Worm (Caenorhabditis elegans) whole organism, early embryonic: ENCODE data around the gene sup-18.

Experiments
- B0310.2 ChIP-seq: sonication (generic microtip); optimal IDR thresholded peaks from 2 replicates; lab custom pipeline; 2016; ENCODE audit warnings: mild to moderate bottlenecking, missing genetic modification characterization, missing compliant biosample characterization
- F13C5.2 ChIP-seq: sonication (generic microtip); optimal IDR thresholded peaks from 2 replicates; lab custom pipeline; 2017; ENCODE audit warnings: mild to moderate bottlenecking, missing genetic modification characterization, inconsistent platforms, missing compliant biosample characterization
- aly-1 ChIP-seq: sonication (generic microtip); optimal IDR thresholded peaks from 2 replicates; lab custom pipeline; 2016; ENCODE audit warnings: missing genetic modification characterization, missing compliant biosample characterization
- ama-1 ChIP-seq: fragments of 150-350 bp; optimal IDR thresholded peaks from 2 replicates; lab custom pipeline; 2014
- ceh-13 ChIP-seq: fragments of 200-800 bp; sonication (Bioruptor generic); optimal IDR thresholded peaks from 2 replicates; lab custom pipeline; 2018; ENCODE audit warnings: mild to moderate bottlenecking, missing genetic modification characterization, missing compliant biosample characterization
- ceh-36 ChIP-seq: sonication (generic microtip); optimal IDR thresholded peaks from 2 replicates; lab custom pipeline; 2016; ENCODE audit warnings: missing genetic modification characterization, inconsistent platforms, missing compliant biosample characterization
- ets-7 ChIP-seq: sonication (generic microtip); optimal IDR thresholded peaks from 2 replicates; lab custom pipeline; 2016; ENCODE audit warnings: missing genotype, missing genetic modification characterization, missing compliant biosample characterization
- flt-1 ChIP-seq: fragments of 200-800 bp; sonication (Bioruptor generic); IDR thresholded peaks from 2 replicates; pipeline ENCODE4 v1.3.6; 2022; ENCODE audit warnings: missing genetic modification characterization, missing compliant biosample characterization
- hmbx-1 ChIP-seq: sonication (generic microtip); optimal IDR thresholded peaks from 2 replicates; lab custom pipeline; 2016; ENCODE audit warnings: mild to moderate bottlenecking, missing genetic modification characterization, missing compliant biosample characterization
- hmg-4 ChIP-seq: fragments of 200-800 bp; sonication (Bioruptor generic); optimal IDR thresholded peaks from 2 replicates; lab custom pipeline; 2018; ENCODE audit warnings: mild to moderate bottlenecking, missing genetic modification characterization, missing compliant biosample characterization
- hnd-1 ChIP-seq: sonication (generic microtip); optimal IDR thresholded peaks from 2 replicates; lab custom pipeline; 2016; ENCODE audit warnings: missing genetic modification characterization, missing compliant biosample characterization
- pes-1 ChIP-seq: fragments of 200-800 bp; sonication (Bioruptor generic); IDR thresholded peaks from 2 replicates; pipeline ENCODE4 v1.3.6; 2022; ENCODE audit warnings: missing genetic modification reagents, missing genetic modification characterization, missing compliant biosample characterization
- scrt-1 ChIP-seq: fragments of 200-800 bp; sonication (Bioruptor generic); IDR thresholded peaks from 2 replicates; pipeline ENCODE4 v1.3.6; 2022; ENCODE audit warnings: missing genetic modification characterization, missing compliant biosample characterization
- sea-1 ChIP-seq: fragments of 200-800 bp; sonication (Bioruptor generic); conservative IDR thresholded peaks from 2 replicates; pipeline ENCODE4 v1.3.6; 2022; ENCODE audit warnings: missing genetic modification characterization, missing compliant biosample characterization
- tbx-11 ChIP-seq: fragments of 200-800 bp; sonication (Bioruptor generic); IDR thresholded peaks from 2 replicates; pipeline ENCODE4 v1.3.6; 2022; ENCODE audit warnings: missing genetic modification characterization, missing compliant biosample characterization
- tbx-37 ChIP-seq: fragments of 200-800 bp; sonication (Bioruptor generic); conservative IDR thresholded peaks from 2 replicates; pipeline ENCODE4 v1.3.6; 2022; ENCODE audit warnings: missing genetic modification reagents, missing genetic modification characterization, missing compliant biosample characterization
- tra-4 ChIP-seq: sonication (generic microtip); optimal IDR thresholded peaks from 2 replicates; lab custom pipeline; 2017; ENCODE audit warnings: missing genetic modification characterization, missing compliant biosample characterization

Gene sup-18

ce11 chrIII:7878852-7879329 is at the start of gene sup-18:
Gene sup-18, minus strand, starts transcription at chrIII:7878902.
- no peak for TF ChIP-seq hmg-4
- TF ChIP-seq tbx-37 (GFP tag; lab: Robert Waterston, UW), result no peak
- no peak for TF ChIP-seq tbx-11
- TF ChIP-seq ceh-13 (GFP tag; lab: Kevin White, UChicago), result no peak
- no peak for TF ChIP-seq pes-1

- no peak for TF ChIP-seq flt-1 (GFP tag; lab: Robert Waterston, UW)
- no peak for TF ChIP-seq tbx-37 (GFP tag; lab: Robert Waterston, UW)
- TF ChIP-seq B0310.2 (tag; lab: Kevin White, UChicago), result no peak
- TF ChIP-seq ets-7 (tag; lab: Kevin White, UChicago), result no peak
- no peak for TF ChIP-seq hmbx-1
- TF ChIP-seq ama-1 (lab: Kevin White, UChicago), result no peak
- TF ChIP-seq F13C5.2 (tag; lab: Kevin White, UChicago), result no peak
Measured at ce11 chrIII:7925968-7926367, 47.3 kb upstream of the sup-18 start.

- TF ChIP-seq ceh-13 (GFP tag; lab: Kevin White, UChicago), result no peak
- TF ChIP-seq F13C5.2 (tag; lab: Kevin White, UChicago), result no peak
- TF ChIP-seq tbx-37 (GFP tag; lab: Robert Waterston, UW), result no peak
- no peak for TF ChIP-seq hmbx-1
- no peak for TF ChIP-seq sea-1
- TF ChIP-seq ama-1 (lab: Kevin White, UChicago), result no peak
- TF ChIP-seq scrt-1 (GFP tag; lab: Robert Waterston, UW), result no peak
- TF ChIP-seq tra-4 (tag; lab: Kevin White, UChicago), result no peak
- TF ChIP-seq hmg-4, result no peak
- TF ChIP-seq aly-1 (tag; lab: Kevin White, UChicago), result no peak
- TF ChIP-seq tbx-11, result no peak
- TF ChIP-seq hnd-1 (tag; lab: Kevin White, UChicago), result no peak
Measured at ce11 chrIII:7924821-7925220, 46.1 kb upstream of the sup-18 start, which contains the start of gene tag-250. Gene tag-250, minus strand, starts transcription at chrIII:7924921.

- TF ChIP-seq hmbx-1, result no peak
- no peak for TF ChIP-seq pes-1
- TF ChIP-seq flt-1 (GFP tag; lab: Robert Waterston, UW), result no peak
- TF ChIP-seq hmg-4, result no peak
- TF ChIP-seq ama-1 (lab: Kevin White, UChicago), result no peak
- TF ChIP-seq tbx-11, result no peak
- no peak for TF ChIP-seq ceh-13 (GFP tag; lab: Kevin White, UChicago)
- no peak for TF ChIP-seq sea-1
Measured at ce11 chrIII:7922207-7922606, 43.5 kb upstream of the sup-18 start, which contains the start of gene C29E4.17. Gene C29E4.17, plus strand, starts transcription at chrIII:7922507.

- TF ChIP-seq F13C5.2 (tag; lab: Kevin White, UChicago), result no peak
- no peak for TF ChIP-seq flt-1 (GFP tag; lab: Robert Waterston, UW)
- TF ChIP-seq ama-1 (lab: Kevin White, UChicago), result no peak
- TF ChIP-seq tra-4 (tag; lab: Kevin White, UChicago), result no peak
- TF ChIP-seq tbx-37 (GFP tag; lab: Robert Waterston, UW), result no peak
- TF ChIP-seq B0310.2 (tag; lab: Kevin White, UChicago), result no peak
Measured at ce11 chrIII:7919823-7920222, 41.1 kb upstream of the sup-18 start, which contains the start of gene C29E4.14. Gene C29E4.14, plus strand, starts transcription at chrIII:7920123.

ce11 chrIII:7917667-7918066 is 39.0 kb upstream of the sup-18 start, which contains the start of gene gly-3:
Gene gly-3, minus strand, starts transcription at chrIII:7917767.
- TF ChIP-seq scrt-1 (GFP tag; lab: Robert Waterston, UW) (no peak), pes-1 (no peak), ets-7 (tag; lab: Kevin White, UChicago) (no peak), F13C5.2 (tag; lab: Kevin White, UChicago) (no peak), hnd-1 (tag; lab: Kevin White, UChicago) (no peak), hmbx-1 (no peak), aly-1 (tag; lab: Kevin White, UChicago) (no peak), ceh-13 (GFP tag; lab: Kevin White, UChicago) (no peak), tbx-37 (GFP tag; lab: Robert Waterston, UW) (no peak), ceh-36 (no peak), sea-1 (no peak), flt-1 (GFP tag; lab: Robert Waterston, UW) (no peak), tra-4 (tag; lab: Kevin White, UChicago) (no peak), B0310.2 (tag; lab: Kevin White, UChicago) (no peak), tbx-11 (no peak), ama-1 (lab: Kevin White, UChicago) (no peak), hmg-4 (no peak)

ce11 chrIII:7913488-7913887 is 34.8 kb upstream of the sup-18 start, which contains the start of gene ZK688.12:
Gene ZK688.12, minus strand, starts transcription at chrIII:7913588.
- no peak for TF ChIP-seq pes-1
- TF ChIP-seq ets-7 (tag; lab: Kevin White, UChicago), result no peak
- TF ChIP-seq ama-1 (lab: Kevin White, UChicago), result no peak
- TF ChIP-seq hnd-1 (tag; lab: Kevin White, UChicago), result no peak
- no peak for TF ChIP-seq ceh-36
- no peak for TF ChIP-seq sea-1
- no peak for TF ChIP-seq hmg-4
- TF ChIP-seq ceh-13 (GFP tag; lab: Kevin White, UChicago), result no peak

- TF ChIP-seq sea-1 (no peak), ceh-36 (no peak), tra-4 (tag; lab: Kevin White, UChicago) (no peak), hmg-4 (no peak), ceh-13 (GFP tag; lab: Kevin White, UChicago) (no peak), B0310.2 (tag; lab: Kevin White, UChicago) (no peak), aly-1 (tag; lab: Kevin White, UChicago) (no peak), pes-1 (no peak), hmbx-1 (no peak), hnd-1 (tag; lab: Kevin White, UChicago) (no peak), F13C5.2 (tag; lab: Kevin White, UChicago) (no peak), ama-1 (lab: Kevin White, UChicago) (no peak), tbx-11 (no peak), tbx-37 (GFP tag; lab: Robert Waterston, UW) (no peak), flt-1 (GFP tag; lab: Robert Waterston, UW) (no peak), ets-7 (tag; lab: Kevin White, UChicago) (no peak), scrt-1 (GFP tag; lab: Robert Waterston, UW) (no peak)
Measured at ce11 chrIII:7911621-7912020, 32.9 kb upstream of the sup-18 start, which contains the start of gene ZK688.7. Gene ZK688.7, minus strand, starts transcription at chrIII:7911634.
